Fruit fly (Drosophila melanogaster) whole organism, embryonic: ENCODE data around the gene CG43439.

Source experiments
- Adf1 ChIP-seq: fragments of 200-800 bp; sonication (Bioruptor generic); IDR thresholded peaks from 2 replicates; pipeline ENCODE4 v1.3.6; 2022; ENCODE audit warnings: missing biosample characterization, missing genetic modification characterization
- Awh ChIP-seq: fragments of 200-800 bp; sonication (Bioruptor generic); IDR thresholded peaks from 2 replicates; pipeline ENCODE4, ENCODE4 v1.3.6; 2022; ENCODE audit warnings: missing biosample characterization, missing genetic modification characterization
- B-H1 ChIP-seq: fragments of 200-800 bp; sonication (Bioruptor generic); IDR thresholded peaks from 3 replicates; pipeline ENCODE4 v1.3.6; 2022; ENCODE audit warnings: missing biosample characterization, missing genetic modification characterization
- Bgb ChIP-seq: fragments of 200-800 bp; sonication (Bioruptor generic); IDR thresholded peaks from 2 replicates; pipeline ENCODE4 v1.3.6; 2022; ENCODE audit warnings: missing biosample characterization, missing genetic modification characterization; ENCODE audit not compliant: partially characterized antibody
- CG10321 ChIP-seq: fragments of 200-800 bp; sonication (Bioruptor generic); IDR thresholded peaks from 2 replicates; pipeline ENCODE4 v1.3.6; 2022; ENCODE audit warnings: missing biosample characterization, missing genetic modification characterization
- CG14710 ChIP-seq: fragments of 200-800 bp; sonication (Bioruptor generic); optimal IDR thresholded peaks from 3 replicates; lab custom pipeline; 2019; ENCODE audit warnings: missing biosample characterization, mild to moderate bottlenecking, missing genetic modification characterization, moderate library complexity
- CG15479 ChIP-seq: fragments of 200-800 bp; sonication (Bioruptor generic); optimal IDR thresholded peaks from 3 replicates; lab custom pipeline; 2019; ENCODE audit warnings: missing biosample characterization, mild to moderate bottlenecking, missing genetic modification characterization, moderate library complexity
- CG17385 ChIP-seq: fragments of 200-800 bp; sonication (Bioruptor generic); optimal IDR thresholded peaks from 3 replicates; lab custom pipeline; 2018; ENCODE audit warnings: missing biosample characterization, mild to moderate bottlenecking, missing genetic modification characterization
- CG18619 ChIP-seq: fragments of 200-800 bp; sonication (Bioruptor generic); optimal IDR thresholded peaks from 3 replicates; lab custom pipeline; 2017; ENCODE audit warnings: missing biosample characterization, mild to moderate bottlenecking, missing genetic modification characterization
- CG2199 ChIP-seq: fragments of 200-800 bp; sonication (Bioruptor generic); IDR thresholded peaks from 3 replicates; pipeline ENCODE4 v1.3.6; 2022; ENCODE audit warnings: missing biosample characterization, missing genetic modification characterization
- CG2202 ChIP-seq: fragments of 200-800 bp; sonication (Bioruptor generic); optimal IDR thresholded peaks from 2 replicates; lab custom pipeline; 2018; ENCODE audit warnings: missing biosample characterization, mild to moderate bottlenecking, missing genetic modification characterization
- CG3726 ChIP-seq: fragments of 200-800 bp; sonication (Bioruptor generic); IDR thresholded peaks from 3 replicates; pipeline ENCODE4, ENCODE4 v1.3.6; 2022; ENCODE audit warnings: missing biosample characterization, missing genetic modification characterization
- CG4617 ChIP-seq: fragments of 200-800 bp; sonication (Bioruptor generic); optimal IDR thresholded peaks from 3 replicates; lab custom pipeline; 2016; ENCODE audit warnings: missing biosample characterization, missing genetic modification characterization, borderline replicate concordance
- CG5245 ChIP-seq: fragments of 200-800 bp; sonication (Bioruptor generic); optimal IDR thresholded peaks from 3 replicates; lab custom pipeline; 2016; ENCODE audit warnings: missing biosample characterization, missing genetic modification characterization
- CG6654 ChIP-seq: fragments of 200-800 bp; sonication (Bioruptor generic); optimal IDR thresholded peaks from 2 replicates; lab custom pipeline; 2017; ENCODE audit warnings: missing biosample characterization, mild to moderate bottlenecking, missing genetic modification characterization
- CG7556 ChIP-seq: fragments of 200-800 bp; sonication (Bioruptor generic); optimal IDR thresholded peaks from 2 replicates; lab custom pipeline; 2017; ENCODE audit warnings: missing biosample characterization, mild to moderate bottlenecking, missing genetic modification characterization
- CG7786 ChIP-seq: fragments of 200-800 bp; sonication (Bioruptor generic); optimal IDR thresholded peaks from 2 replicates; lab custom pipeline; 2016; ENCODE audit warnings: missing biosample characterization, missing genetic modification characterization
- CG8089 ChIP-seq: fragments of 200-800 bp; sonication (Bioruptor generic); optimal IDR thresholded peaks from 3 replicates; lab custom pipeline; 2016; ENCODE audit warnings: missing biosample characterization, missing genetic modification characterization
- Doc3 ChIP-seq: fragments of 200-800 bp; sonication (Bioruptor generic); IDR thresholded peaks from 3 replicates; pipeline ENCODE4 v1.3.6; 2022; ENCODE audit warnings: missing biosample characterization, missing genetic modification characterization; ENCODE audit not compliant: partially characterized antibody
- Fer1 ChIP-seq: fragments of 200-800 bp; sonication (Bioruptor generic); optimal IDR thresholded peaks from 2 replicates; lab custom pipeline; 2017; ENCODE audit warnings: missing biosample characterization, mild to moderate bottlenecking, missing genetic modification characterization
- HLHmδ ChIP-seq: fragments of 200-800 bp; sonication (Bioruptor generic); optimal IDR thresholded peaks from 2 replicates; lab custom pipeline; 2018; ENCODE audit warnings: missing biosample characterization, mild to moderate bottlenecking, missing genetic modification characterization, moderate library complexity
- Hr78 ChIP-seq, 2 experiments: fragments of 200-800 bp in 1 of 2; fragments of >200 bp in 1 of 2; sonication (Bioruptor generic) in 1 of 2; optimal IDR thresholded peaks; 2 replicates each; lab custom pipeline; 2017 to 2019; ENCODE audit warnings: missing biosample characterization in 2 of 2, missing genetic modification characterization in 2 of 2, mild to moderate bottlenecking in 1 of 2, moderate library complexity in 1 of 2
- Side ChIP-seq: fragments of 200-800 bp; sonication (Bioruptor generic); optimal IDR thresholded peaks from 2 replicates; lab custom pipeline; 2016; ENCODE audit warnings: missing biosample characterization, missing genetic modification characterization
- Tbp ChIP-seq: fragments of >200 bp; optimal IDR thresholded peaks from 2 replicates; lab custom pipeline; 2018; ENCODE audit warnings: missing biosample characterization, missing genetic modification characterization
- YL-1 ChIP-seq: fragments of 200-800 bp; sonication (Bioruptor generic); optimal IDR thresholded peaks from 3 replicates; lab custom pipeline; 2017; ENCODE audit warnings: missing biosample characterization, mild to moderate bottlenecking, missing genetic modification characterization
- ase ChIP-seq: fragments of 200-800 bp; sonication (Bioruptor generic); IDR thresholded peaks from 3 replicates; pipeline ENCODE4 v1.3.6; 2022; ENCODE audit warnings: missing biosample characterization, missing genetic modification characterization
- bowl ChIP-seq: fragments of 200-800 bp; sonication (Bioruptor generic); IDR thresholded peaks from 2 replicates; pipeline ENCODE4 v1.3.6; 2022; ENCODE audit warnings: missing biosample characterization, missing genetic modification characterization
- cato ChIP-seq: fragments of 200-800 bp; sonication (Bioruptor generic); optimal IDR thresholded peaks from 2 replicates; lab custom pipeline; 2016; ENCODE audit warnings: missing biosample characterization, missing genetic modification characterization, borderline replicate concordance
- ci ChIP-seq: fragments of 200-800 bp; sonication (Bioruptor generic); IDR thresholded peaks from 3 replicates; pipeline ENCODE4 v1.3.6; 2022; ENCODE audit warnings: missing biosample characterization, missing genetic modification characterization
- corto ChIP-seq: fragments of 200-800 bp; sonication (Bioruptor generic); optimal IDR thresholded peaks from 2 replicates; lab custom pipeline; 2016; ENCODE audit warnings: missing biosample characterization, mild to moderate bottlenecking, missing genetic modification characterization, moderate library complexity
- dimm ChIP-seq: fragments of 200-800 bp; sonication (Bioruptor generic); IDR thresholded peaks from 2 replicates; pipeline ENCODE4 v1.3.6; 2022; ENCODE audit warnings: missing biosample characterization, missing genetic modification characterization
- dysf ChIP-seq: fragments of 200-800 bp; sonication (Bioruptor generic); IDR thresholded peaks from 3 replicates; pipeline ENCODE4 v1.3.6; 2022; ENCODE audit warnings: missing biosample characterization, missing genetic modification characterization
- en ChIP-seq: fragments of 200-800 bp; sonication (Bioruptor generic); optimal IDR thresholded peaks from 2 replicates; lab custom pipeline; 2016; ENCODE audit warnings: missing biosample characterization, missing genetic modification characterization
- ftz-f1 ChIP-seq: fragments of 200-800 bp; sonication (Bioruptor generic); optimal IDR thresholded peaks from 2 replicates; lab custom pipeline; 2016; ENCODE audit warnings: missing biosample characterization, missing genetic modification characterization
- fu2 ChIP-seq: fragments of 200-800 bp; sonication (Bioruptor generic); optimal IDR thresholded peaks from 2 replicates; lab custom pipeline; 2016; ENCODE audit warnings: missing biosample characterization, missing genetic modification characterization
- gem ChIP-seq: fragments of 200-800 bp; sonication (Bioruptor generic); optimal IDR thresholded peaks from 2 replicates; lab custom pipeline; 2019; ENCODE audit warnings: missing biosample characterization, mild to moderate bottlenecking, missing genetic modification characterization, moderate library complexity
- grau ChIP-seq: fragments of 200-800 bp; optimal IDR thresholded peaks from 3 replicates; lab custom pipeline; 2019; ENCODE audit warnings: missing biosample characterization, mild to moderate bottlenecking, missing genetic modification characterization, moderate library complexity
- hkb ChIP-seq, 2 experiments: fragments of 200-800 bp in 1 of 2; fragments of >200 bp in 1 of 2; sonication (Bioruptor generic) in 1 of 2; IDR thresholded peaks in 1 of 2; optimal IDR thresholded peaks in 1 of 2; 2 replicates each; pipeline versions ENCODE4 v1.3.6 to Lab custom; 2017 to 2022; ENCODE audit warnings: missing biosample characterization in 1 of 2, missing genetic modification characterization in 1 of 2
- jigr1 ChIP-seq: fragments of 200-800 bp; sonication (Bioruptor generic); IDR thresholded peaks from 3 replicates; pipeline ENCODE4 v1.3.6; 2022; ENCODE audit warnings: missing biosample characterization, missing genetic modification characterization
- klu ChIP-seq: fragments of 200-800 bp; sonication (Bioruptor generic); IDR thresholded peaks from 2 replicates; pipeline ENCODE4 v1.3.6; 2022; ENCODE audit warnings: missing biosample characterization, missing genetic modification characterization
- lilli ChIP-seq: fragments of 200-800 bp; sonication (Bioruptor generic); optimal IDR thresholded peaks from 3 replicates; lab custom pipeline; 2016; ENCODE audit warnings: missing biosample characterization, missing genetic modification characterization
- nau ChIP-seq: fragments of 200-800 bp; sonication (Bioruptor generic); optimal IDR thresholded peaks from 3 replicates; lab custom pipeline; 2017; ENCODE audit warnings: missing biosample characterization, mild to moderate bottlenecking, missing genetic modification characterization, missing genetic modification reagents
- oc ChIP-seq: fragments of 200-800 bp; sonication (Bioruptor generic); optimal IDR thresholded peaks from 2 replicates; lab custom pipeline; 2018; ENCODE audit warnings: missing biosample characterization, mild to moderate bottlenecking, missing genetic modification characterization, moderate library complexity
- pb ChIP-seq: fragments of 200-800 bp; sonication (Bioruptor generic); optimal IDR thresholded peaks from 3 replicates; lab custom pipeline; 2016; ENCODE audit warnings: missing biosample characterization, missing genetic modification characterization
- pfk ChIP-seq: fragments of 200-800 bp; sonication (Bioruptor generic); optimal IDR thresholded peaks from 2 replicates; lab custom pipeline; 2018; ENCODE audit warnings: missing biosample characterization, mild to moderate bottlenecking, missing genetic modification characterization, moderate library complexity
- pho ChIP-seq: fragments of 200-800 bp; sonication (Bioruptor generic); optimal IDR thresholded peaks from 2 replicates; lab custom pipeline; 2016; ENCODE audit warnings: missing biosample characterization, missing genetic modification characterization
- ranshi ChIP-seq: fragments of 200-800 bp; sonication (Bioruptor generic); IDR thresholded peaks from 2 replicates; pipeline ENCODE4 v1.3.6; 2022; ENCODE audit warnings: missing biosample characterization, missing genetic modification characterization
- sim ChIP-seq: fragments of 200-800 bp; sonication (Bioruptor generic); IDR thresholded peaks from 2 replicates; pipeline ENCODE4 v1.3.6; 2022; ENCODE audit warnings: missing biosample characterization, missing genetic modification characterization
- slp2 ChIP-seq: fragments of 200-800 bp; sonication (Bioruptor generic); optimal IDR thresholded peaks from 2 replicates; lab custom pipeline; 2016; ENCODE audit warnings: missing biosample characterization, missing genetic modification characterization
- tin ChIP-seq: fragments of 200-800 bp; sonication (Bioruptor generic); optimal IDR thresholded peaks from 3 replicates; lab custom pipeline; 2016; ENCODE audit warnings: missing biosample characterization, missing genetic modification characterization
- tio ChIP-seq: fragments of 200-800 bp; sonication (Bioruptor generic); optimal IDR thresholded peaks from 2 replicates; lab custom pipeline; 2017; ENCODE audit warnings: missing biosample characterization, missing genetic modification characterization, inconsistent platforms
- tup ChIP-seq: fragments of 200-800 bp; sonication (Bioruptor generic); optimal IDR thresholded peaks from 2 replicates; lab custom pipeline; 2016; ENCODE audit warnings: missing biosample characterization, mild to moderate bottlenecking, missing genetic modification characterization, moderate library complexity

Gene CG43439

dm6 chr3L:6981823-6982222 is 2.6 kb downstream of the CG43439 start (continued):
- TF ChIP-seq YL-1 (GFP tag; lab: Kevin White, UChicago) (no peak), hkb (optimal IDR thresholded peaks at IDR 0.05; lab: Kevin White, UChicago) (no peak), hkb (GFP tag; IDR thresholded peaks at IDR 0.05; lab: Robert Waterston, UW) (0 out of 2 replicates have a peak, but pooled peaks have one; percentile 29), fu2 (no peak), CG7786 (GFP tag; lab: Kevin White, UChicago) (no peak), dysf (GFP tag; lab: Robert Waterston, UW) (peak; percentile 40; the same call in 1 of the 3 replicates), corto (GFP tag; lab: Kevin White, UChicago) (no peak), CG14710 (tag; lab: Kevin White, UChicago) (peak; percentile 57), pho (GFP tag; lab: Kevin White, UChicago) (no peak), pb (GFP tag; lab: Kevin White, UChicago) (no peak), CG3726 (no peak), CG4617 (GFP tag; lab: Kevin White, UChicago) (no peak), CG15479 (GFP tag; lab: Kevin White, UChicago) (no peak), Awh (GFP tag; lab: Robert Waterston, UW) (no peak), jigr1 (GFP tag; lab: Robert Waterston, UW) (no peak), pfk (no peak), grau (tag; lab: Kevin White, UChicago) (peak; percentile 68), en (GFP tag; lab: Kevin White, UChicago) (no peak), tio (GFP tag; lab: Kevin White, UChicago) (peak; percentile 59), Bgb (GFP tag; lab: Robert Waterston, UW) (no peak), bowl (GFP tag; lab: Robert Waterston, UW) (no peak), CG10321 (no peak), sim (GFP tag; lab: Robert Waterston, UW) (no peak), ftz-f1 (GFP tag; lab: Kevin White, UChicago) (no peak), lilli (GFP tag; lab: Kevin White, UChicago) (peak; percentile 16), dimm (GFP tag; lab: Robert Waterston, UW) (no peak), CG7556 (peak; percentile 60), ase (no peak), HLHmδ (GFP tag; lab: Kevin White, UChicago) (no peak), cato (GFP tag; lab: Kevin White, UChicago) (peak; percentile 13), Doc3 (GFP tag; lab: Robert Waterston, UW) (no peak), Tbp (no peak), tup (GFP tag; lab: Kevin White, UChicago) (no peak), CG5245 (no peak), gem (peak; percentile 74), CG17385 (GFP tag; lab: Kevin White, UChicago) (peak; percentile 33), CG8089 (GFP tag; lab: Kevin White, UChicago) (no peak), oc (tag; lab: Kevin White, UChicago) (peak; percentile 47), CG6654 (GFP tag; lab: Kevin White, UChicago) (no peak), Adf1 (GFP tag; lab: Robert Waterston, UW) (no peak), ranshi (GFP tag; lab: Robert Waterston, UW) (no peak), tin (GFP tag; lab: Kevin White, UChicago) (peak; percentile 17), klu (no peak), slp2 (GFP tag; lab: Kevin White, UChicago) (no peak), nau (GFP tag; lab: Kevin White, UChicago) (no peak), Side (GFP tag; lab: Kevin White, UChicago) (no peak), ci (GFP tag; lab: Robert Waterston, UW) (no peak), Hr78 (GFP tag; optimal IDR thresholded peaks at IDR 0.05; lab: Kevin White, UChicago) (no peak), B-H1 (GFP tag; lab: Robert Waterston, UW) (no peak), Fer1 (GFP tag; lab: Kevin White, UChicago) (no peak), CG18619 (GFP tag; lab: Kevin White, UChicago) (peak; percentile 36), CG2199 (GFP tag; lab: Robert Waterston, UW) (no peak), CG2202 (tag; lab: Kevin White, UChicago) (peak; percentile 43)
